Worm (Caenorhabditis elegans) whole organism, L2 larva: Measurements from ENCODE around the gene cest-28.
A peak's percentile ranks its signal among the peaks of the same experiment; 100 is the strongest.

Experiments used
- C34F6.9 ChIP-seq: fragments of 150-350 bp; optimal IDR thresholded peaks from 2 replicates; lab custom pipeline; 2014; ENCODE audit warnings: missing biosample characterization, missing genetic modification characterization
- R02D3.7 ChIP-seq: fragments of 150-350 bp; optimal IDR thresholded peaks from 2 replicates; lab custom pipeline; 2014; ENCODE audit warnings: missing biosample characterization, missing genetic modification characterization
- Y55F3AM.14 ChIP-seq: fragments of 200-800 bp; sonication (Bioruptor generic); optimal IDR thresholded peaks from 2 replicates; lab custom pipeline; 2018; ENCODE audit warnings: mild to moderate bottlenecking, missing genetic modification characterization, missing compliant biosample characterization
- ZK546.5 ChIP-seq: sonication (generic microtip); optimal IDR thresholded peaks from 2 replicates; lab custom pipeline; 2017; ENCODE audit warnings: missing biosample characterization, missing genetic modification characterization
- aly-2 ChIP-seq: fragments of 150-350 bp; optimal IDR thresholded peaks from 2 replicates; lab custom pipeline; 2014; ENCODE audit warnings: missing biosample characterization, missing genetic modification characterization
- ama-1 ChIP-seq: fragments of 150-350 bp; optimal IDR thresholded peaks from 2 replicates; lab custom pipeline; 2018; ENCODE audit warnings: inconsistent platforms
- egl-27 ChIP-seq: sonication (generic microtip); optimal IDR thresholded peaks from 3 replicates; lab custom pipeline; 2017; ENCODE audit warnings: missing biosample characterization, missing genetic modification reagents, missing genetic modification characterization
- elt-1 ChIP-seq: fragments of 150-350 bp; optimal IDR thresholded peaks from 2 replicates; lab custom pipeline; 2014; ENCODE audit warnings: missing biosample characterization, missing genetic modification characterization
- elt-3 ChIP-seq: sonication (generic microtip); optimal IDR thresholded peaks from 2 replicates; lab custom pipeline; 2017; ENCODE audit warnings: missing biosample characterization, missing genetic modification characterization
- fos-1 ChIP-seq: fragments of 150-350 bp; optimal IDR thresholded peaks from 2 replicates; lab custom pipeline; 2014; ENCODE audit warnings: missing biosample characterization, missing genetic modification characterization
- gmeb-1 ChIP-seq: fragments of 150-350 bp; optimal IDR thresholded peaks from 2 replicates; lab custom pipeline; 2014; ENCODE audit warnings: missing biosample characterization, missing genetic modification characterization
- lin-11 ChIP-seq: fragments of 150-350 bp; sonication (generic microtip); optimal IDR thresholded peaks from 2 replicates; lab custom pipeline; 2014; ENCODE audit warnings: missing biosample characterization, missing genetic modification characterization, inconsistent platforms, mixed read lengths
- lin-39 ChIP-seq: fragments of 150-350 bp; optimal IDR thresholded peaks from 2 replicates; lab custom pipeline; 2014; ENCODE audit warnings: missing biosample characterization, missing genetic modification reagents, missing genetic modification characterization
- lsy-2 ChIP-seq, 2 experiments: fragments of 150-350 bp in 1 of 2; sonication (generic microtip) in 1 of 2; optimal IDR thresholded peaks; 2 replicates each; lab custom pipeline; 2014 to 2017; ENCODE audit warnings: missing biosample characterization in 2 of 2, missing genetic modification characterization in 2 of 2
- mab-5 ChIP-seq: fragments of 150-350 bp; optimal IDR thresholded peaks from 2 replicates; lab custom pipeline; 2014; ENCODE audit warnings: missing biosample characterization, missing genetic modification characterization
- mbf-1 ChIP-seq: sonication (generic microtip); optimal IDR thresholded peaks from 2 replicates; lab custom pipeline; 2017; ENCODE audit warnings: missing biosample characterization, missing genetic modification characterization
- nhr-23 ChIP-seq: fragments of 150-350 bp; optimal IDR thresholded peaks from 2 replicates; lab custom pipeline; 2014; ENCODE audit warnings: missing biosample characterization, missing genetic modification reagents, missing genetic modification characterization
- nhr-77 ChIP-seq: fragments of 150-350 bp; optimal IDR thresholded peaks from 2 replicates; lab custom pipeline; 2014; ENCODE audit warnings: missing biosample characterization, missing genetic modification characterization
- peb-1 ChIP-seq: fragments of 150-350 bp; optimal IDR thresholded peaks from 2 replicates; lab custom pipeline; 2014; ENCODE audit warnings: missing biosample characterization, missing genetic modification characterization
- sem-4 ChIP-seq: fragments of 150-350 bp; optimal IDR thresholded peaks from 2 replicates; lab custom pipeline; 2014; ENCODE audit warnings: missing biosample characterization, missing genetic modification reagents, missing genetic modification characterization
- skn-1 ChIP-seq: sonication (generic microtip); optimal IDR thresholded peaks from 2 replicates; lab custom pipeline; 2017; ENCODE audit warnings: missing biosample characterization, missing genetic modification characterization
- sma-3 ChIP-seq: sonication (generic microtip); optimal IDR thresholded peaks from 2 replicates; lab custom pipeline; 2016; ENCODE audit warnings: missing genetic modification reagents, missing genetic modification characterization, missing compliant biosample characterization
- sma-9 ChIP-seq, 2 experiments: fragments of 150-350 bp in 1 of 2; sonication (generic microtip) in 1 of 2; optimal IDR thresholded peaks; 2 replicates each; lab custom pipeline; 2014 to 2016; ENCODE audit warnings: missing genetic modification characterization in 2 of 2, mild to moderate bottlenecking in 1 of 2, missing biosample characterization in 1 of 2, missing compliant biosample characterization in 1 of 2, missing genetic modification reagents in 1 of 2, moderate library complexity in 1 of 2
- snpc-4 ChIP-seq: fragments of 150-350 bp; optimal IDR thresholded peaks from 2 replicates; lab custom pipeline; 2014; ENCODE audit warnings: missing biosample characterization, missing genetic modification characterization
- unc-55 ChIP-seq: fragments of 150-350 bp; sonication (generic microtip); optimal IDR thresholded peaks from 3 replicates; lab custom pipeline; 2014; ENCODE audit warnings: missing biosample characterization, missing genetic modification reagents, missing genetic modification characterization
- zag-1 ChIP-seq: fragments of 150-350 bp; optimal IDR thresholded peaks from 2 replicates; lab custom pipeline; 2014; ENCODE audit warnings: missing biosample characterization, missing genetic modification characterization
- ztf-11 ChIP-seq: sonication (generic microtip); optimal IDR thresholded peaks from 2 replicates; lab custom pipeline; 2017; ENCODE audit warnings: missing biosample characterization, missing genetic modification characterization
- ztf-4 ChIP-seq: fragments of 150-350 bp; optimal IDR thresholded peaks from 2 replicates; lab custom pipeline; 2014; ENCODE audit warnings: missing biosample characterization, missing genetic modification characterization

The cest-28 gene

ce11 chrV:6666557-6666956 lies 3.1 kb upstream of the cest-28 start:
- TF ChIP-seq sma-9 (GFP tag; optimal IDR thresholded peaks at IDR 0.05; lab: Kevin White, UChicago) (peak; percentile 40), sma-9 (tag; optimal IDR thresholded peaks at IDR 0.05; lab: Kevin White, UChicago) (no peak), fos-1 (tag; lab: Kevin White, UChicago) (peak; percentile 23), skn-1 (tag; lab: Kevin White, UChicago) (no peak)
- TF ChIP-seq, all 48 proteins: peak for 2

DNA sequence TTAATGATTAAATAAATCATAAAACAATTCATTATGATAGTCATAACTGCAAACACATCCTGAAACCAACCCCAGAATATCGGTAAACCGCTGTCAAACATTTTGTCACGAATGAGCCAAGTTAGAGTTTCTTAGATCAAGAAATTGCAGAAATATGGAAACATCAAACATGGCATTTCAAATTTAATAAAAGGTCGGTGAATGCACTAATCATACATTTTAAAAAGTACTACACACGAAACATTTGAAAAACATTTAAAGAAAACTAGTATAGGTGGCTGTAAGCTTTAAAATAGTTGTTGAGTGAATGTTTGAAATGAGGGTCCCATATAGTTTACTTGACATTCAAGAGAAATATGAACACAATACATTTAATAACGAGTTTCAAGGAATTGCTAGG lies 879 bp upstream of the cest-28 start, which contains the start of gene str-180:
str-180 (minus strand) TSS at position 101 of the 400 bp plus-strand sequence.
- TF ChIP-seq nhr-23 (tag; lab: Kevin White, UChicago) = no peak
- no peak for TF ChIP-seq ztf-4 (tag; lab: Kevin White, UChicago)
- TF ChIP-seq, all 48 proteins: peak for 0

ce11 chrV:6673967-6674366 lies 4.3 kb downstream of the cest-28 start, which contains the start of gene cest-31:
TSS of gene cest-31 (plus strand) at chrV:6674267.
- TF ChIP-seq aly-2 (tag; lab: Kevin White, UChicago) (no peak), C34F6.9 (tag; lab: Kevin White, UChicago) (no peak), ZK546.5 (tag; lab: Kevin White, UChicago) (no peak), elt-1 (tag; lab: Kevin White, UChicago) (no peak), elt-3 (no peak), unc-55 (GFP tag; lab: Kevin White, UChicago) (no peak), mab-5 (tag; lab: Kevin White, UChicago) (no peak), nhr-23 (tag; lab: Kevin White, UChicago) (no peak), snpc-4 (no peak)

ce11 chrV:6676158-6676849 lies 6.7 kb downstream of the cest-28 start, which contains the start of gene cest-34:
TSS of gene cest-34 (plus strand) at chrV:6676799.
- peak; percentile 19 for TF ChIP-seq sma-9 (GFP tag; optimal IDR thresholded peaks at IDR 0.05; lab: Kevin White, UChicago)
- TF ChIP-seq sma-9 (tag; optimal IDR thresholded peaks at IDR 0.05; lab: Kevin White, UChicago) = no peak
- no peak for TF ChIP-seq ama-1 (lab: Kevin White, UChicago)
- no peak for TF ChIP-seq gmeb-1 (tag; lab: Kevin White, UChicago)
- TF ChIP-seq fos-1 (tag; lab: Kevin White, UChicago) = peak; percentile 4
- no peak for TF ChIP-seq ztf-11
- no peak for TF ChIP-seq unc-55 (GFP tag; lab: Kevin White, UChicago)
- TF ChIP-seq Y55F3AM.14 (GFP tag; lab: Kevin White, UChicago) = no peak
- TF ChIP-seq sma-3 (GFP tag; lab: Kevin White, UChicago) = no peak
- no peak for TF ChIP-seq nhr-77 (tag; lab: Kevin White, UChicago)
- TF ChIP-seq mbf-1 (tag; lab: Kevin White, UChicago) = no peak

DNA sequence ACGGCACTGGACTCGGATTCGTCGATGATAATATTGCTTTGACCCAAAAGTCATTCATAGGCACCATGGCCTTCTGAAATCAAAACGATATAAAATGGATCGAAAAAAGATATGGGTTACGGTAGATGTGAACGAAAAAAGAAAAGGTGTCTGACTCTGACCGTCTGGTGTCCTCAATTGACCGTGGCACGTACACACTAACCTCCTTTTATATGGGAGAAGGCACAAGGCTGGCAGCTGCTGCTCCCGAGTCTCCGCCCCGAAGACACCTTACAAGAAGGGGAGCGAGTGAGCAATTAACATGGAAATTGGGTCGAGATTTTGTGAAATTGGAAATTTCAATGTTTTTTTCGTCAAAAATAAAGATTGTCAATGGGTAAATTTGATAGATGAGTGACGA lies 11.9 kb downstream of the cest-28 start, which contains the start of gene egl-46:
egl-46 (minus strand) TSS at position 73 of the 400 bp plus-strand sequence.
- TF ChIP-seq gmeb-1 (tag; lab: Kevin White, UChicago) (no peak), sma-9 (GFP tag; optimal IDR thresholded peaks at IDR 0.05; lab: Kevin White, UChicago) (no peak), sma-9 (tag; optimal IDR thresholded peaks at IDR 0.05; lab: Kevin White, UChicago) (no peak), lin-11 (tag; lab: Kevin White, UChicago) (no peak), lsy-2 (tag; optimal IDR thresholded peaks at IDR 0.05; lab: Kevin White, UChicago) (no peak), sma-3 (GFP tag; lab: Kevin White, UChicago) (no peak), lin-39 (tag; lab: Kevin White, UChicago) (no peak), peb-1 (tag; lab: Kevin White, UChicago) (no peak), ama-1 (lab: Kevin White, UChicago) (no peak), sem-4 (no peak)

DNA sequence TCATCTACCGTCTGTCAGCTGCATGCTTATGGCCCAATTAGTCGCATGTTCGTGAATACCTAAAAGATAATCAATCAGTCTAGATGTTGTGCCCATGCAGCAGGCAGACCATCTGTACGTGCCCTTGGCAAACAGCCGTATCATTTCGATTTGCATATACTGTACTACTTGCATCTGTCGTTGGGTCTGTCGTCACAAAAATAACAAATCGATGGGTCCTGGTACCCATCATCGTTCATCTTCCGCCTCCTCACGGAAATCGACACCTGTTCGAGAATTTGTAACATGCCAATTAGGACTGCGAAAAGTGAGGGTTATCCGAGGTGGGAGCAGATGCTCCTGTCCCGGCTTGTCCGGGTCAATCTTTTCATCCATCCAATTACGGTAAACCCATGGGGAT lies 13.7 kb downstream of the cest-28 start:
- TF ChIP-seq mbf-1 (tag; lab: Kevin White, UChicago) (no peak), R02D3.7 (no peak), lsy-2 (tag; optimal IDR thresholded peaks at IDR 0.05; lab: Kevin White, UChicago) (no peak), ama-1 (lab: Kevin White, UChicago) (no peak), egl-27 (tag; lab: Kevin White, UChicago) (no peak), ztf-4 (tag; lab: Kevin White, UChicago) (no peak), zag-1 (tag; lab: Kevin White, UChicago) (no peak)
